Worm (Caenorhabditis elegans) whole organism, early embryonic: ENCODE measurements around the gene C46C11.4.

Experiments used
- B0310.2 ChIP-seq: sonication (generic microtip); optimal IDR thresholded peaks from 2 replicates; lab custom pipeline; 2016; ENCODE audit warnings: mild to moderate bottlenecking, missing genetic modification characterization, missing compliant biosample characterization
- F13C5.2 ChIP-seq: sonication (generic microtip); optimal IDR thresholded peaks from 2 replicates; lab custom pipeline; 2017; ENCODE audit warnings: mild to moderate bottlenecking, missing genetic modification characterization, inconsistent platforms, missing compliant biosample characterization
- aly-1 ChIP-seq: sonication (generic microtip); optimal IDR thresholded peaks from 2 replicates; lab custom pipeline; 2016; ENCODE audit warnings: missing genetic modification characterization, missing compliant biosample characterization
- ama-1 ChIP-seq: fragments of 150-350 bp; optimal IDR thresholded peaks from 2 replicates; lab custom pipeline; 2014
- ceh-13 ChIP-seq: fragments of 200-800 bp; sonication (Bioruptor generic); optimal IDR thresholded peaks from 2 replicates; lab custom pipeline; 2018; ENCODE audit warnings: mild to moderate bottlenecking, missing genetic modification characterization, missing compliant biosample characterization
- ceh-36 ChIP-seq: sonication (generic microtip); optimal IDR thresholded peaks from 2 replicates; lab custom pipeline; 2016; ENCODE audit warnings: missing genetic modification characterization, inconsistent platforms, missing compliant biosample characterization
- ets-7 ChIP-seq: sonication (generic microtip); optimal IDR thresholded peaks from 2 replicates; lab custom pipeline; 2016; ENCODE audit warnings: missing genotype, missing genetic modification characterization, missing compliant biosample characterization
- flt-1 ChIP-seq: fragments of 200-800 bp; sonication (Bioruptor generic); IDR thresholded peaks from 2 replicates; pipeline ENCODE4 v1.3.6; 2022; ENCODE audit warnings: missing genetic modification characterization, missing compliant biosample characterization
- hmbx-1 ChIP-seq: sonication (generic microtip); optimal IDR thresholded peaks from 2 replicates; lab custom pipeline; 2016; ENCODE audit warnings: mild to moderate bottlenecking, missing genetic modification characterization, missing compliant biosample characterization
- hmg-4 ChIP-seq: fragments of 200-800 bp; sonication (Bioruptor generic); optimal IDR thresholded peaks from 2 replicates; lab custom pipeline; 2018; ENCODE audit warnings: mild to moderate bottlenecking, missing genetic modification characterization, missing compliant biosample characterization
- hnd-1 ChIP-seq: sonication (generic microtip); optimal IDR thresholded peaks from 2 replicates; lab custom pipeline; 2016; ENCODE audit warnings: missing genetic modification characterization, missing compliant biosample characterization
- pes-1 ChIP-seq: fragments of 200-800 bp; sonication (Bioruptor generic); IDR thresholded peaks from 2 replicates; pipeline ENCODE4 v1.3.6; 2022; ENCODE audit warnings: missing genetic modification reagents, missing genetic modification characterization, missing compliant biosample characterization
- scrt-1 ChIP-seq: fragments of 200-800 bp; sonication (Bioruptor generic); IDR thresholded peaks from 2 replicates; pipeline ENCODE4 v1.3.6; 2022; ENCODE audit warnings: missing genetic modification characterization, missing compliant biosample characterization
- sea-1 ChIP-seq: fragments of 200-800 bp; sonication (Bioruptor generic); conservative IDR thresholded peaks from 2 replicates; pipeline ENCODE4 v1.3.6; 2022; ENCODE audit warnings: missing genetic modification characterization, missing compliant biosample characterization
- tbx-11 ChIP-seq: fragments of 200-800 bp; sonication (Bioruptor generic); IDR thresholded peaks from 2 replicates; pipeline ENCODE4 v1.3.6; 2022; ENCODE audit warnings: missing genetic modification characterization, missing compliant biosample characterization
- tbx-37 ChIP-seq: fragments of 200-800 bp; sonication (Bioruptor generic); conservative IDR thresholded peaks from 2 replicates; pipeline ENCODE4 v1.3.6; 2022; ENCODE audit warnings: missing genetic modification reagents, missing genetic modification characterization, missing compliant biosample characterization
- tra-4 ChIP-seq: sonication (generic microtip); optimal IDR thresholded peaks from 2 replicates; lab custom pipeline; 2017; ENCODE audit warnings: missing genetic modification characterization, missing compliant biosample characterization

The C46C11.4 gene

DNA sequence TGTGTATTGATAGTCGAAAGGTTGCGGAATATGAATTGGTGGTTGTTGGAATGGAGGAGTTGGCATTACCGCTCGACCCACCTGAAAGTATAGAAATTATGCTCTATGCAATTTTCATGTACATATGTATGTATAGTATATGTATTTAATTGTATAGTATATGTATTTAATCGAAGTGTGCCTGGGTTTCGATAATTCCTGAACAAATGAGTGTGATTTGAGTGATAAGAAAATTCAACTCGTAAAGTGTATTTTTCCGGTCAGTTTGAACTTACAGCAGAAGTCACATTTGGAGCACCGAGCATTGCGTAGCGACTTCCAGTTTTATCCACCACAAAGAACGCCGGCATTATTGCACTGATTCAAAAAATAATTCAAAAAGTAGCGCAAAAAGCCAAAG lies 11.7 kb upstream of the C46C11.4 start:
- no peak for TF ChIP-seq ceh-36 (tag; lab: Kevin White, UChicago)
- no peak for TF ChIP-seq tbx-37 (GFP tag; lab: Robert Waterston, UW)
- TF ChIP-seq tra-4 = no peak
- TF ChIP-seq hnd-1 (tag; lab: Kevin White, UChicago) = no peak
- no peak for TF ChIP-seq sea-1 (GFP tag; lab: Robert Waterston, UW)
- TF ChIP-seq ets-7 (tag; lab: Kevin White, UChicago) = no peak
- TF ChIP-seq B0310.2 (tag; lab: Kevin White, UChicago) = no peak
- no peak for TF ChIP-seq flt-1 (GFP tag; lab: Robert Waterston, UW)
- no peak for TF ChIP-seq hmbx-1
- TF ChIP-seq ama-1 (lab: Kevin White, UChicago) = no peak
- TF ChIP-seq F13C5.2 (tag; lab: Kevin White, UChicago) = no peak
- no peak for TF ChIP-seq ceh-13 (GFP tag; lab: Kevin White, UChicago)
- no peak for TF ChIP-seq pes-1 (GFP tag; lab: Robert Waterston, UW)
- TF ChIP-seq aly-1 (tag; lab: Kevin White, UChicago) = no peak
- TF ChIP-seq hmg-4 (GFP tag; lab: Kevin White, UChicago) = no peak

DNA sequence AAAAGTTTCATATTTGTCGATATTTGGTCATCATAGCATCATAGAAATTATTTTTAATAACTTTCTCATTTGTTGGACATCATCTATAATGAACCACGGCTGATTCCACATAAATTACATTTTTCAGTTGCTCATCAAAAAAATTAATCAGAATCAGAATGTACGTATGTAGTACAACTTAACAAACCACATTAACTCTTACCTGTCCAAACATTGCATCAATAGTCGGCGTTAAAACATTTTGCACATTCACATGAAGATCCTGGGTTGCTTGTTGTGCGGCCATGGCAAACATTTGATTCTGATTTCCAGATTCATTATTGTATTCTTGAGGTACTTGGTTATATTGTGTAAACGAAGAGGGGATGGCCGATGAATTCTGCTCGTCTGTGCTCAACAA lies 11.3 kb upstream of the C46C11.4 start:
- TF ChIP-seq F13C5.2 (tag; lab: Kevin White, UChicago) (no peak), B0310.2 (tag; lab: Kevin White, UChicago) (no peak), hmbx-1 (no peak), hmg-4 (GFP tag; lab: Kevin White, UChicago) (no peak), tra-4 (no peak), aly-1 (tag; lab: Kevin White, UChicago) (no peak), scrt-1 (GFP tag; lab: Robert Waterston, UW) (no peak), pes-1 (GFP tag; lab: Robert Waterston, UW) (no peak), hnd-1 (tag; lab: Kevin White, UChicago) (no peak), tbx-11 (no peak), ceh-36 (tag; lab: Kevin White, UChicago) (no peak), sea-1 (GFP tag; lab: Robert Waterston, UW) (no peak), flt-1 (GFP tag; lab: Robert Waterston, UW) (no peak), ceh-13 (GFP tag; lab: Kevin White, UChicago) (no peak), tbx-37 (GFP tag; lab: Robert Waterston, UW) (no peak), ets-7 (tag; lab: Kevin White, UChicago) (no peak), ama-1 (lab: Kevin White, UChicago) (no peak)

DNA sequence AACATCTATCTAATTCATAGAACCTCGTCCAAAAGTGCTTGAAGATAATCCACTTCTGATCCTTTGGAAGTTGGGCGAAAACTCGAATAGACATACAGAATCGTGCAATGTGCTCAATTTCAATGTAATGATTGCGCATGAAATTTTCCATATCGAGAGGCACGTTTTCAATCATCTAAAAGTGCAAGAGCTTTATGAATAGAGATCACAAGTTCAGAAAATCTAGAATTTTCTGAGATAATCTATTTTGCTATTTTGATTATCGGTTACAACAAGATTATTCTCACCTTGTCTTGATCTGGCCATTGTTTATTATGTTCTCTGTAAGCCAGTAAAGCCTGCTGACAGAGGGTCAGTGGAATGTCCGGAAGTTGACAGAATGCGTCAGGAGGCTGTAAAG lies 10.6 kb upstream of the C46C11.4 start:
- TF ChIP-seq tbx-11 (no peak), tra-4 (no peak)

DNA sequence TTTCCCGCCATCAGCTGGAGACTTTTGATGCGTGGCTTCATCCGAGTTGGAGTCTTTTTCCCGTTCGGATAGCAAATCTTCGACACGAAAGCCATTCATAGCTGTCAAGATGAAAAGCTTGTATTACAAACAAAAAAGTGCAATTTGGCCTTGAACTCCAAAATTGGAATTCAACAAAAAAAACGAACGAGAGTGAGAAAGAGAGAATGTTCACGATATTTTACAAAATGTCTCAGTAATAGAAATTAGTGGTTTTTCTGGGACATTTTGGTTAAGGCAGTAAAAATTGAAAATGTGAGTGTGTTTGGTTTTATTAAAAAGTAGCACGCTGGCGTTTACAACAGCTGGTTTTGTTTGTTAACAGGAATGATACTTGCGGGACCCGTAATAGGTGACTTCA lies 7.1 kb upstream of the C46C11.4 start, which contains the start of gene ceh-1:
Gene ceh-1 (minus strand): TSS at position 101 of the 400 bp plus-strand sequence.
- TF ChIP-seq hmg-4 (GFP tag; lab: Kevin White, UChicago) = no peak
- TF ChIP-seq hnd-1 (tag; lab: Kevin White, UChicago) = no peak
- no peak for TF ChIP-seq sea-1 (GFP tag; lab: Robert Waterston, UW)
- TF ChIP-seq F13C5.2 (tag; lab: Kevin White, UChicago) = no peak
- TF ChIP-seq ceh-13 (GFP tag; lab: Kevin White, UChicago) = no peak

DNA sequence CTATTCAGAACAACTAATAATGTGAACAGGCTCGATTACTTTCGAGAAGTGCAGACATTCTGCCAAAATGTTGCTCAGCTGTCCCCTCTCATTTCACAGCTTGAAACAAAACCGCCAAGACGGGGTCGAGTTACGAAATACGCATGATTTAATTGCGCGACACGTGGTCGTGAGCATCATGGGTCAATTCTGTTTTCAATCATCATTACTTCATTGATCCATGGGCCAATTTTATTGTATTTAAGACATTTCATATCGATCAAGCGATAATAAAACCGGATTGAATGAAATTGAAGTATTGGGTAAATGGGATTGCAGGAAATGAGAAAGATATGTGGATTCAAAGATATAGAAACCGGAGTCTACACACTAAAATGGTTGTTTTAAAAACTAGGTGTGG lies 5.9 kb upstream of the C46C11.4 start:
- TF ChIP-seq hmbx-1 = no peak
- TF ChIP-seq ama-1 (lab: Kevin White, UChicago) = no peak
- no peak for TF ChIP-seq sea-1 (GFP tag; lab: Robert Waterston, UW)
- no peak for TF ChIP-seq scrt-1 (GFP tag; lab: Robert Waterston, UW)
- TF ChIP-seq F13C5.2 (tag; lab: Kevin White, UChicago) = no peak

DNA sequence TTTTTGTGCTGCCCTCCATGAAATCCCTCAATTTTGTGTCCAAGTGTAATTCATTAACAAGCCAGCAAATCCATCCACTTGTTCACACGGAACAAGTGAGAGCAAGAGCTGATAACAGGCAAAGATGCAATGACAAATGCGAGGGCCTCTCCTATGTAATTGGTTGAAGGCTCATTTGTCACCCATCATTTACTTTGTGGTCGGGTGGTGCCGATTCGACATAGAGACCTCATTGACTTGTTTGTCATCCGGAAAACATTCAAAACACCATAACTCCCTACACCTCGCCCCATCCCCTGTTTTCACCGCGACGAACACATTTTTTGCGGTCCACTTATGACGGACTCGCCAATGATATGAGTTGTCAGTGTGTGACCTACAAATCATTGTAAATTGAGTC lies 4.4 kb upstream of the C46C11.4 start:
- TF ChIP-seq tbx-11 (no peak), ets-7 (tag; lab: Kevin White, UChicago) (no peak), pes-1 (GFP tag; lab: Robert Waterston, UW) (no peak), tra-4 (no peak), aly-1 (tag; lab: Kevin White, UChicago) (no peak), flt-1 (GFP tag; lab: Robert Waterston, UW) (no peak), sea-1 (GFP tag; lab: Robert Waterston, UW) (no peak), B0310.2 (tag; lab: Kevin White, UChicago) (no peak), ceh-13 (GFP tag; lab: Kevin White, UChicago) (no peak), ceh-36 (tag; lab: Kevin White, UChicago) (no peak), scrt-1 (GFP tag; lab: Robert Waterston, UW) (no peak), hnd-1 (tag; lab: Kevin White, UChicago) (no peak), hmbx-1 (no peak), hmg-4 (GFP tag; lab: Kevin White, UChicago) (no peak), tbx-37 (GFP tag; lab: Robert Waterston, UW) (no peak), ama-1 (lab: Kevin White, UChicago) (no peak), F13C5.2 (tag; lab: Kevin White, UChicago) (no peak)

DNA sequence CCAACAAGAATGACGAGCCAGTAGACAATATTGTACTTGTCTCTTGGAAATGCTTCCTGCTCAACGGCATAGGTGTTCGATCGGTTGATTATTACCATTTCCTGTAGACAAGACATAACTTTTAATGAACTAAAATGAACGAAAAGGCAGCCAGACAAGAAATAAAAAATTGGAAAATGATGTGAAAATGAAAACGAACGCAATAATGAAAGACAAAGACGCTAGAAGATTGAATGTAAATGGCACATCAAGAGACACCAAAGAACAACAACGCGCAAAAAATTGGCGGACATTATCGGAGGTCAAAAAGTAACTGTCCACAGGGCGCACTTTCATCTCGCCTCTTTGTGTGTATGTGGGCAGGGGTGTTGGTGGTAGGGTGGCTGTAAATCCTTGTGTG lies 2.1 kb upstream of the C46C11.4 start, which contains the start of gene ent-5:
Gene ent-5 (minus strand): TSS at position 101 of the 400 bp plus-strand sequence.
- TF ChIP-seq hmg-4 (GFP tag; lab: Kevin White, UChicago) (no peak), ceh-13 (GFP tag; lab: Kevin White, UChicago) (no peak), tbx-11 (no peak), scrt-1 (GFP tag; lab: Robert Waterston, UW) (no peak), pes-1 (GFP tag; lab: Robert Waterston, UW) (no peak), ceh-36 (tag; lab: Kevin White, UChicago) (no peak), aly-1 (tag; lab: Kevin White, UChicago) (no peak), tra-4 (no peak), F13C5.2 (tag; lab: Kevin White, UChicago) (no peak), flt-1 (GFP tag; lab: Robert Waterston, UW) (no peak), ama-1 (lab: Kevin White, UChicago) (no peak), B0310.2 (tag; lab: Kevin White, UChicago) (no peak)
